Fruit fly (Drosophila melanogaster): Measurements from ENCODE around the gene GstD6.

GstD6 gene

DNA sequence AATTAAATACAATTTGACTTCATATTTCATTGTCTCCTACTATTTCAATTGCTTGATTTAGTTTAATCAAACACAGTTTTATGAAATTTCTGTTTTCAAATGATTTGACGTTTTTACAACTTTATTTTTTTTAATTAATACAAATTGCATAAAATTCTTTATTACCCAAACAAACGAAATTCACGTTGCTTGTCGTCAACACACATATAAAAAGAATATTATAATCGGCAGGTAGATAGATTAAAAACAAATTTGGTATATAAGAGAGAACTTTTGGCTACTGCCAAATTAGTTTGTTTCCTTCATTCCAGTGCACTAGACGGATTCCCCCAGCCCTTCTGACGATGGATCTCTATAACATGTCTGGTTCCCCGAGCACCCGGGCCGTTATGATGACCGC lies at the start of gene GstD6:
TSS of gene GstD6 (plus strand) at position 301 of the 400 bp plus-strand sequence.
- TF ChIP-seq Dll (optimal IDR thresholded peaks at IDR 0.05) = no peak
- no peak for TF ChIP-seq usp (GFP tag; optimal IDR thresholded peaks at IDR 0.05)
- TF ChIP-seq EcR (GFP tag; optimal IDR thresholded peaks at IDR 0.05) = no peak
- TF ChIP-seq pan (optimal IDR thresholded peaks at IDR 0.05) = no peak
- no peak for TF ChIP-seq psq (optimal IDR thresholded peaks at IDR 0.05)
- no peak for TF ChIP-seq CG8478 (optimal IDR thresholded peaks at IDR 0.05)

DNA sequence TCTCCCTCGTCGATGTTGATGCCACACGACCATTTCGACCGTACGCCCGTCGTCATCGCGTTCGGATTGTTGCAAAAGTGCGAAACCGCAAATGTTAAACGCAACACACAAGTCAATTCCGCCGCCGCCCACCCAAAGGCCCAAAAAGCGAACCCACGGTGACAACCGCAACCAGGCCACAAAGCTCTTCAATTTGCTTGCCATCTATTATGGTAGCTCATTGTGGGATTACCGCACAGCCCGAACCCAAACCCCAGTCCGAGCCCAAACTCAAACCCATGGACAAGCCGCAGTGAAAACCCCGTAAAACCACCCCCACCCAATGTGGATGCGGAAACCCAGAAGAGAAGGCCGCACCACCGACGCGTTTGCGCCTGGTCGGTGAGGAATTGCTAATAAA lies 47.1 kb upstream of the GstD6 start:
- TF ChIP-seq usp (GFP tag; optimal IDR thresholded peaks at IDR 0.05) (no peak), Dll (optimal IDR thresholded peaks at IDR 0.05) (no peak), CG8478 (optimal IDR thresholded peaks at IDR 0.05) (no peak), EcR (GFP tag; optimal IDR thresholded peaks at IDR 0.05) (no peak), pan (optimal IDR thresholded peaks at IDR 0.05) (no peak), psq (optimal IDR thresholded peaks at IDR 0.05) (no peak)

DNA sequence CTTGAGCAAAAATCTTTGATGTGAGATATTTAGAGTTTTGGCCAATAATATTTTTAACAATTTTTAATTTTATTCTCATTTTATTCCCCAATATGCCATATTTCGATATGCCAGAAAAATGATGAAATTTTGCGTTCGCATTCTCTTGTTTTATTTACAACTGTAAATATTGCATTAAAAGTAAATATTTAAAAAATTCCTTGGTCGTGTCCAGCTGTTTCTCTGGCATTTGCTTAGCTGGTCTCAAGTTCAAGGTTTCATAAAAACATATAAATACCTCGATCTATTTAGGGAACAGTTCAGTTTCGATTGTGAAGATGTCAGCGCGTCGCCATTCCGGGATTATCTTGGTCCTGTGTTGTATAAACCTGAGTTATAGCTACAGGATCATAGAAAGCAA lies 35.6 kb upstream of the GstD6 start, which contains the start of gene Sgsf:
TSS of gene Sgsf (plus strand) at position 301 of the 400 bp plus-strand sequence.
- TF ChIP-seq pan (optimal IDR thresholded peaks at IDR 0.05) = no peak
- no peak for TF ChIP-seq CG8478 (optimal IDR thresholded peaks at IDR 0.05)
- TF ChIP-seq psq (optimal IDR thresholded peaks at IDR 0.05) = no peak
- TF ChIP-seq EcR (GFP tag; optimal IDR thresholded peaks at IDR 0.05) = no peak
- TF ChIP-seq Dll (optimal IDR thresholded peaks at IDR 0.05) = no peak
- no peak for TF ChIP-seq usp (GFP tag; optimal IDR thresholded peaks at IDR 0.05)

- TF ChIP-seq usp (GFP tag; optimal IDR thresholded peaks at IDR 0.05) (no peak), Dll (optimal IDR thresholded peaks at IDR 0.05) (no peak), pan (optimal IDR thresholded peaks at IDR 0.05) (no peak)
These were observed 31.9 kb upstream of the GstD6 start for dm6 chr3R:12344914-12345549.

DNA sequence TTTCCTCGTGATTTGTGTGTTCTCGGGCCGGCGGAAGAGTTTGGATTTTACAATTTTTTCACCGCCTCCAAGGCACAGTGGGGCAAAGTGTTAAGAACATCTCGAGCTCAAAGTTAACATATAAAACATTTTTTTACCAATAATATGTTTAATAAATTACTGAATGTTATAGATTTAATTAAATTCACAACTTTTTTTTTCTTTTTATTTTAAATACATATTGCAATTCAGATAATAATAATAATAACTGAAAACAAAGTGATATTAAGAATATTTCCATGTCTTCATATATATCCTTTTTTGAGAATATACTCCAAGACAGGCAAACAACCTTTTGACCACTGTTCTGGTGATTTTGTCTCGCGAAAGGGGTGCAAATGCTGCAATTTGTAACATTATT lies 30.9 kb upstream of the GstD6 start:
- TF ChIP-seq Dll (optimal IDR thresholded peaks at IDR 0.05) (no peak), psq (optimal IDR thresholded peaks at IDR 0.05) (no peak), pan (optimal IDR thresholded peaks at IDR 0.05) (no peak), usp (GFP tag; optimal IDR thresholded peaks at IDR 0.05) (no peak), EcR (GFP tag; optimal IDR thresholded peaks at IDR 0.05) (no peak), CG8478 (optimal IDR thresholded peaks at IDR 0.05) (no peak)

DNA sequence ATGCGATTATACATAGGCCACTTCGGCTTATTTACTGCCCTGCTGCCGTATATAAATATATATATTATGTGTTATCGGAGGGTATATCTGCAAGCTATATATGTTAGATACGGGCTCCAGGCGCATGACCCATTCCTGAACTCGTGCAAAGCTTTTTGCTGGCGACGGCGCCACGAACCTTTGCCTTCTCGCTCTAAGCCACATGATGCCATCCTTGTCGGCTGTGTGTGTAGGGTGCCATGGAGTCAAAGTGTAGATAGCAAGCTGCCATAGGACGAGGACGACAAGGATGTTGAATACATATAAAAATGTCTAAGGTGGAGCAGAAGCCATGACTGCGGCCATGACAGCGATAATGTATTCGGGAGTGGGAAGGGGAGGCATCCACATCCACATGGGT lies 29.3 kb upstream of the GstD6 start:
- TF ChIP-seq CG8478 (optimal IDR thresholded peaks at IDR 0.05) = no peak
- TF ChIP-seq usp (GFP tag; optimal IDR thresholded peaks at IDR 0.05) = no peak
- no peak for TF ChIP-seq EcR (GFP tag; optimal IDR thresholded peaks at IDR 0.05)
- TF ChIP-seq pan (optimal IDR thresholded peaks at IDR 0.05) = no peak
- TF ChIP-seq Dll (optimal IDR thresholded peaks at IDR 0.05) = no peak
- TF ChIP-seq psq (optimal IDR thresholded peaks at IDR 0.05) = no peak

DNA sequence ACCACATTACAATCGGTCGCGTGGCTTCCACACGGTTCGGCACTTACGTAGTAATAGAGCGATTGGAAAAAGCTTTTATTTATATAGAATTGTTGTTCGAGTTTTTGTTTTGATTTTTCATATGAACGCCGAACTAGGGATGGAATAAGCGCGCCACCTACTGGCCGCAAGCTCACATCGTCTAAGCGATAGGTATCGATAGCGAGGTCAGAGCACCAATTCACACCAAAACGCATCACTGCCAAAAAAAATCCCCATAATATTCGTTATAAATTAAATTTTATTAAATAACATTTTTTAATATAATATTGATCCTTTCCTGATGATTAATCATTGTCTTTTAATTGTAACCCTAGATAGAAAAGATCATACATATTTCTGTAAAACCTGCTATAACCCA lies 26.4 kb upstream of the GstD6 start, which contains the start of gene CG10038:
TSS of gene CG10038 (minus strand) at position 148 of the 400 bp plus-strand sequence.
- TF ChIP-seq Dll (optimal IDR thresholded peaks at IDR 0.05) (no peak), psq (optimal IDR thresholded peaks at IDR 0.05) (no peak), EcR (GFP tag; optimal IDR thresholded peaks at IDR 0.05) (no peak), usp (GFP tag; optimal IDR thresholded peaks at IDR 0.05) (no peak), pan (optimal IDR thresholded peaks at IDR 0.05) (no peak), CG8478 (optimal IDR thresholded peaks at IDR 0.05) (no peak)

dm6 chr3R:12352003-12352402 lies 24.9 kb upstream of the GstD6 start, which contains the start of gene CG10041:
CG10041 (minus strand) TSS chr3R:12352103.
- TF ChIP-seq Dll (optimal IDR thresholded peaks at IDR 0.05) = no peak
- no peak for TF ChIP-seq usp (GFP tag; optimal IDR thresholded peaks at IDR 0.05)
- TF ChIP-seq pan (optimal IDR thresholded peaks at IDR 0.05) = no peak
- no peak for TF ChIP-seq CG8478 (optimal IDR thresholded peaks at IDR 0.05)
- TF ChIP-seq EcR (GFP tag; optimal IDR thresholded peaks at IDR 0.05) = no peak
- no peak for TF ChIP-seq psq (optimal IDR thresholded peaks at IDR 0.05)

DNA sequence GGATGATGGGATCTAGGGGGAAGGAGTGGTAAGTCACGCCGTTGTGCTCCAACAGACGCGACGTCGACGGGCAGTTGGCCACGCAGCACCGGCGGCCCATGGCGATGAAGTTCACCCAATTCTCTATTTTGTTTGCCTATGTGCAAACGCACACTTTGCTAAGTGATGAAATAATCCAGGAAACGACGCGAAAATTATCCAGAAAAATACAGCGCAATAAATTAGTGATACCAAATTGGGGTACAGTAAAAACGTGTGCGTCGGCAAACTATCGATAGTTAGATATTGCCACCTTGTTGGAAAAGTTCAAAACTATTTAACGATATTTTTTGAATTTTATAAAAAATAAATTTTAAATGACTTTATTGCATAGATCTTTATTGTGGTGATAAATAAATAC lies 20.9 kb upstream of the GstD6 start, which contains the start of gene MBD-R2:
TSS of gene MBD-R2 (minus strand) at position 222 of the 400 bp plus-strand sequence.
- TF ChIP-seq CG8478 (optimal IDR thresholded peaks at IDR 0.05) (no peak), usp (GFP tag; optimal IDR thresholded peaks at IDR 0.05) (no peak), EcR (GFP tag; optimal IDR thresholded peaks at IDR 0.05) (no peak), Dll (optimal IDR thresholded peaks at IDR 0.05) (no peak), pan (optimal IDR thresholded peaks at IDR 0.05) (no peak), psq (optimal IDR thresholded peaks at IDR 0.05) (no peak)

- TF ChIP-seq usp (GFP tag; optimal IDR thresholded peaks at IDR 0.05) = no peak
- TF ChIP-seq EcR (GFP tag; optimal IDR thresholded peaks at IDR 0.05) = no peak
- TF ChIP-seq pan (optimal IDR thresholded peaks at IDR 0.05) = no peak
- TF ChIP-seq CG8478 (optimal IDR thresholded peaks at IDR 0.05) = no peak
- TF ChIP-seq psq (optimal IDR thresholded peaks at IDR 0.05) = no peak
- no peak for TF ChIP-seq Dll (optimal IDR thresholded peaks at IDR 0.05)
These were observed 17.1 kb upstream of the GstD6 start, which contains the start of gene CG4115 for dm6 chr3R:12359837-12360236. CG4115 (plus strand) TSS chr3R:12360008.

DNA sequence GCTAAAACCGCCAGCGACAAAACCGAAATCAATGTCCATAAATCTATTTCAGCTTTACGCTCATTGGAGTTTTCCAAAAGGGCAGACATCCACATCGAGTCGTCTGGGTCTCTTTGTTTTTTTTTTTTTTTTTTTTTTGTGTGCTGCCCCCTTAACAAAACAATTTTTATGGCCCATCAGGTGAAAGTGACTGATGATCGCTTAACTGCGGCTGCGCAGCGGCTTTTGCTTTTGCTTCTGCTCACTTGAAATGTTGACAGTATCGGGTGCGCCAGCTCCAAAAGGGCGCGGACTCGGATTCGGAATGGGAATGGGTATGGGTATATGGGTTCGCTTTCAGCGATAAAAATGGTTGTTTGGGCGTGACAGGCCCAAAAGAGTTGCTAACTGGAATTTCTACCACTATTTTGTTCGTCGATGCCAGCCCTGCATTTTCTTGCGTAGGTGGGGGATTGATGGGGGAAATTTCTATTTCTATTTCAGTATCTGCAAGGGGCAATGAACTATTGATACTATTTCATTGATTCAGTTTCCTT lies 14.9 kb upstream of the GstD6 start:
- TF ChIP-seq pan (optimal IDR thresholded peaks at IDR 0.05) (no peak), CG8478 (optimal IDR thresholded peaks at IDR 0.05) (no peak), EcR (GFP tag; optimal IDR thresholded peaks at IDR 0.05) (no peak), psq (optimal IDR thresholded peaks at IDR 0.05) (no peak), Dll (optimal IDR thresholded peaks at IDR 0.05) (no peak)

DNA sequence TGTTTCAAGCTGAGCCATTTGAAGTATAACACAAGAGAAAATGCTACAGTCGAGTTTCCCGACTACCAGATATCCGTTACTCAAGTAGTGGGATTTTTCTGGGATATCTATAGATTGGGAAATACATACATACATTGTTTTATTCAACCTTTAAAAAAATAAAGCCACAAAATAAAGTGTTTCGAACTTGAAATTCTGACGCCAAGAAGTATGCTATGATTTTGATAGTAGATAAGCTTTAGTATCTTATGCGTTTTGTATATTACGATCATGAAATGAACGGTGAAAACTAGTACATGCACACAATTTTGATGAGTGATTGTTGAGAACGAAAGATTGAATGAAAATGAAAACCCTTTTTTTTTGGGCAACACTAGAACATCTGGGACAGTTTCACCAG lies 13.4 kb upstream of the GstD6 start:
- TF ChIP-seq pan (optimal IDR thresholded peaks at IDR 0.05) (no peak), usp (GFP tag; optimal IDR thresholded peaks at IDR 0.05) (no peak), CG8478 (optimal IDR thresholded peaks at IDR 0.05) (no peak), Dll (optimal IDR thresholded peaks at IDR 0.05) (no peak), EcR (GFP tag; optimal IDR thresholded peaks at IDR 0.05) (no peak), psq (optimal IDR thresholded peaks at IDR 0.05) (no peak)
